Worm (Caenorhabditis elegans) whole organism, mixed stage, embryonic: ENCODE data around the gene srt-27.

Experiments
- M03D4.4 ChIP-seq: sonication (generic microtip); optimal IDR thresholded peaks from 2 replicates; lab custom pipeline; 2017; ENCODE audit warnings: mild to moderate bottlenecking, missing genetic modification characterization, missing compliant biosample characterization
- blmp-1 ChIP-seq: fragments of 150-350 bp; optimal IDR thresholded peaks from 2 replicates; lab custom pipeline; 2014; ENCODE audit warnings: missing biosample characterization, missing genetic modification characterization
- ceh-39 ChIP-seq: fragments of 150-350 bp; optimal IDR thresholded peaks from 2 replicates; lab custom pipeline; 2014; ENCODE audit warnings: missing biosample characterization, missing genetic modification characterization
- ceh-43 ChIP-seq: fragments of 200-800 bp; sonication (Bioruptor generic); optimal IDR thresholded peaks from 2 replicates; lab custom pipeline; 2018; ENCODE audit warnings: mild to moderate bottlenecking, missing genetic modification characterization, moderate library complexity, missing compliant biosample characterization
- ceh-83 ChIP-seq: fragments of 200-800 bp; sonication (Bioruptor generic); optimal IDR thresholded peaks from 2 replicates; lab custom pipeline; 2018; ENCODE audit warnings: mild to moderate bottlenecking, missing genetic modification characterization, missing compliant biosample characterization
- ces-1 ChIP-seq: fragments of 150-350 bp; optimal IDR thresholded peaks from 2 replicates; lab custom pipeline; 2014; ENCODE audit warnings: missing biosample characterization, missing genetic modification reagents, missing genetic modification characterization
- cnd-1 ChIP-seq: fragments of 200-800 bp; sonication (Bioruptor generic); optimal IDR thresholded peaks from 2 replicates; lab custom pipeline; 2018; ENCODE audit warnings: mild to moderate bottlenecking, missing genetic modification characterization, missing compliant biosample characterization
- drap-1 ChIP-seq: fragments of 200-800 bp; sonication (Bioruptor generic); optimal IDR thresholded peaks from 3 replicates; lab custom pipeline; 2018; ENCODE audit warnings: mild to moderate bottlenecking, missing genetic modification characterization, missing compliant biosample characterization
- elt-1 ChIP-seq: sonication (generic microtip); optimal IDR thresholded peaks from 2 replicates; lab custom pipeline; 2017; ENCODE audit warnings: missing genetic modification characterization, mild to moderate bottlenecking, missing compliant biosample characterization, antibody characterized with exemption, moderate library complexity, borderline replicate concordance; ENCODE audit not compliant: insufficient read depth
- flh-1 ChIP-seq: fragments of 200-800 bp; sonication (Bioruptor generic); optimal IDR thresholded peaks from 2 replicates; lab custom pipeline; 2018; ENCODE audit warnings: mild to moderate bottlenecking, missing genetic modification characterization, moderate library complexity, missing compliant biosample characterization
- ham-2 ChIP-seq: fragments of 200-800 bp; sonication (Bioruptor generic); optimal IDR thresholded peaks from 2 replicates; lab custom pipeline; 2018; ENCODE audit warnings: mild to moderate bottlenecking, missing genetic modification characterization, missing compliant biosample characterization
- hlh-1 ChIP-seq: fragments of 150-350 bp; optimal IDR thresholded peaks from 2 replicates; lab custom pipeline; 2014; ENCODE audit warnings: missing biosample characterization, missing genetic modification reagents, missing genetic modification characterization
- lin-32 ChIP-seq: fragments of 200-800 bp; sonication (Bioruptor generic); optimal IDR thresholded peaks from 2 replicates; lab custom pipeline; 2018; ENCODE audit warnings: mild to moderate bottlenecking, missing genetic modification characterization, missing compliant biosample characterization
- lsy-2 ChIP-seq: fragments of 150-350 bp; optimal IDR thresholded peaks from 2 replicates; lab custom pipeline; 2014; ENCODE audit warnings: missing biosample characterization, missing genetic modification characterization
- mab-5 ChIP-seq: fragments of 150-350 bp; optimal IDR thresholded peaks from 2 replicates; lab custom pipeline; 2014; ENCODE audit warnings: missing biosample characterization, missing genetic modification characterization
- mep-1 ChIP-seq: fragments of 150-350 bp; optimal IDR thresholded peaks from 2 replicates; lab custom pipeline; 2017; ENCODE audit warnings: missing biosample characterization, missing genetic modification reagents, missing genetic modification characterization, inconsistent platforms
- mls-2 ChIP-seq: sonication (generic microtip); optimal IDR thresholded peaks from 2 replicates; lab custom pipeline; 2016; ENCODE audit warnings: mild to moderate bottlenecking, missing genetic modification characterization, moderate library complexity, missing compliant biosample characterization
- nhr-12 ChIP-seq: fragments of 150-350 bp; optimal IDR thresholded peaks from 2 replicates; lab custom pipeline; 2014; ENCODE audit warnings: missing biosample characterization, missing genetic modification characterization
- nhr-2 ChIP-seq: fragments of 150-350 bp; optimal IDR thresholded peaks from 2 replicates; lab custom pipeline; 2014; ENCODE audit warnings: missing biosample characterization, missing genetic modification characterization
- nhr-237 ChIP-seq: fragments of 150-350 bp; optimal IDR thresholded peaks from 2 replicates; lab custom pipeline; 2014; ENCODE audit warnings: missing biosample characterization, missing genetic modification characterization
- nhr-28 ChIP-seq: fragments of 150-350 bp; optimal IDR thresholded peaks from 2 replicates; lab custom pipeline; 2014; ENCODE audit warnings: missing biosample characterization, missing genetic modification characterization
- nhr-76 ChIP-seq: sonication (generic microtip); optimal IDR thresholded peaks from 2 replicates; lab custom pipeline; 2017; ENCODE audit warnings: missing biosample characterization, missing genetic modification characterization
- pha-4 ChIP-seq: fragments of 150-350 bp; optimal IDR thresholded peaks from 2 replicates; lab custom pipeline; 2018; ENCODE audit warnings: missing biosample characterization, missing genetic modification reagents, missing genetic modification characterization
- sem-2 ChIP-seq: fragments of 200-800 bp; sonication (Bioruptor generic); optimal IDR thresholded peaks from 2 replicates; lab custom pipeline; 2018; ENCODE audit warnings: mild to moderate bottlenecking, missing genetic modification characterization, missing compliant biosample characterization
- snpc-4 ChIP-seq: fragments of 150-350 bp; optimal IDR thresholded peaks from 2 replicates; lab custom pipeline; 2014; ENCODE audit warnings: missing biosample characterization, missing genetic modification characterization
- sptf-1 ChIP-seq: sonication (generic microtip); optimal IDR thresholded peaks from 2 replicates; lab custom pipeline; 2017; ENCODE audit warnings: mild to moderate bottlenecking, missing genetic modification characterization, moderate library complexity, missing compliant biosample characterization
- tbx-8 ChIP-seq: fragments of 200-800 bp; sonication (Bioruptor generic); optimal IDR thresholded peaks from 2 replicates; lab custom pipeline; 2018; ENCODE audit warnings: mild to moderate bottlenecking, missing genetic modification characterization, moderate library complexity, missing compliant biosample characterization
- unc-120 ChIP-seq: sonication (generic microtip); optimal IDR thresholded peaks from 2 replicates; lab custom pipeline; 2017; ENCODE audit warnings: missing genetic modification characterization, missing compliant biosample characterization; ENCODE audit not compliant: poor library complexity, severe bottlenecking
- unc-39 ChIP-seq: fragments of 150-350 bp; optimal IDR thresholded peaks from 2 replicates; lab custom pipeline; 2014; ENCODE audit warnings: missing biosample characterization, missing genetic modification characterization
- unc-62 ChIP-seq: fragments of 150-350 bp; optimal IDR thresholded peaks from 2 replicates; lab custom pipeline; 2014; ENCODE audit warnings: missing biosample characterization, missing genetic modification reagents, missing genetic modification characterization
- zip-8 ChIP-seq: fragments of 150-350 bp; optimal IDR thresholded peaks from 2 replicates; lab custom pipeline; 2014; ENCODE audit warnings: missing biosample characterization, missing genetic modification characterization
- ztf-11 ChIP-seq: fragments of 150-350 bp; optimal IDR thresholded peaks from 2 replicates; lab custom pipeline; 2014; ENCODE audit warnings: missing biosample characterization, missing genetic modification characterization

The srt-27 gene

DNA sequence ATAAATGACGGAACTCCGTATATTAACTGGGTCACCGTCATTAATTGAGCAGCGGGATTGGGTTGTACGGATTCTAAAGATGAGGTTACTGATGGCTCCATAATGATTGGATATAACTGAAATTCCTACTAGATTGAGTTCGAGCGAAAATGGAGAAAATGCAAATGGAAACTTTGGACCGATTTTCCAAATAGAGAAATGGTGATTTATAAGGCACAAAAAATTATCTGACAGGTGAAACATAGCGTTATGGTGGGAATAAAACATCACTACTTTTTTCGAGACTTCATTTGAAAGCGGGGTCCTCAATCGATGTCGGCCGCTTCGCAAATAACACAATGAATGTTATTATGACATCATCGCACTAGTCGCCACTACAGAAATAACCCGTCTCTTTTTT is 1.9 kb upstream of the srt-27 start, which contains the start of gene srg-60:
srg-60 (minus strand) TSS at position 101 of the 400 bp plus-strand sequence.
- TF ChIP-seq blmp-1 (tag; lab: Kevin White, UChicago) (no peak), flh-1 (GFP tag; lab: Kevin White, UChicago) (no peak), unc-62 (GFP tag; lab: Kevin White, UChicago) (no peak), tbx-8 (GFP tag; lab: Kevin White, UChicago) (no peak), pha-4 (no peak), nhr-76 (no peak)
- TF ChIP-seq, all 35 proteins: peak for 0

ce11 chrV:2718688-2719185 is 1.9 kb downstream of the srt-27 start, which contains the start of gene srt-29:
Gene srt-29 (minus strand): TSS chrV:2719135.
- no peak for TF ChIP-seq nhr-237 (tag; lab: Kevin White, UChicago)
- TF ChIP-seq pha-4: no peak
- no peak for TF ChIP-seq unc-120 (tag; lab: Kevin White, UChicago)
- TF ChIP-seq mab-5 (tag; lab: Kevin White, UChicago): no peak
- no peak for TF ChIP-seq nhr-12 (tag; lab: Kevin White, UChicago)
- no peak for TF ChIP-seq M03D4.4 (tag; lab: Kevin White, UChicago)
- TF ChIP-seq lin-32 (GFP tag; lab: Kevin White, UChicago): no peak
- no peak for TF ChIP-seq mls-2 (tag; lab: Kevin White, UChicago)
- TF ChIP-seq zip-8 (tag; lab: Kevin White, UChicago): no peak
- no peak for TF ChIP-seq nhr-2 (tag; lab: Kevin White, UChicago)
- TF ChIP-seq sem-2 (GFP tag; lab: Kevin White, UChicago): no peak
- TF ChIP-seq blmp-1 (tag; lab: Kevin White, UChicago): no peak
- TF ChIP-seq tbx-8 (GFP tag; lab: Kevin White, UChicago): no peak

- no peak for TF ChIP-seq sem-2 (GFP tag; lab: Kevin White, UChicago)
- no peak for TF ChIP-seq ztf-11
- TF ChIP-seq ceh-39: no peak
- TF ChIP-seq ceh-83: no peak
- no peak for TF ChIP-seq drap-1 (GFP tag; lab: Kevin White, UChicago)
- TF ChIP-seq blmp-1 (tag; lab: Kevin White, UChicago): no peak
- TF ChIP-seq tbx-8 (GFP tag; lab: Kevin White, UChicago): no peak
- no peak for TF ChIP-seq ham-2 (GFP tag; lab: Kevin White, UChicago)
- no peak for TF ChIP-seq snpc-4 (tag; lab: Kevin White, UChicago)
- TF ChIP-seq unc-39 (tag; lab: Kevin White, UChicago): no peak
- no peak for TF ChIP-seq nhr-28
- TF ChIP-seq nhr-12 (tag; lab: Kevin White, UChicago): no peak
- TF ChIP-seq zip-8 (tag; lab: Kevin White, UChicago): no peak
- TF ChIP-seq unc-120 (tag; lab: Kevin White, UChicago): no peak
- TF ChIP-seq M03D4.4 (tag; lab: Kevin White, UChicago): no peak
- no peak for TF ChIP-seq elt-1 (tag; lab: Kevin White, UChicago)
Measured at ce11 chrV:2716933-2717332, 3.7 kb downstream of the srt-27 start.

- TF ChIP-seq nhr-28: no peak
- TF ChIP-seq zip-8 (tag; lab: Kevin White, UChicago): peak; percentile 43
Measured at ce11 chrV:2713532-2713931, 7.1 kb downstream of the srt-27 start, which contains the start of gene srt-28. Gene srt-28 (minus strand): TSS chrV:2713632.

DNA sequence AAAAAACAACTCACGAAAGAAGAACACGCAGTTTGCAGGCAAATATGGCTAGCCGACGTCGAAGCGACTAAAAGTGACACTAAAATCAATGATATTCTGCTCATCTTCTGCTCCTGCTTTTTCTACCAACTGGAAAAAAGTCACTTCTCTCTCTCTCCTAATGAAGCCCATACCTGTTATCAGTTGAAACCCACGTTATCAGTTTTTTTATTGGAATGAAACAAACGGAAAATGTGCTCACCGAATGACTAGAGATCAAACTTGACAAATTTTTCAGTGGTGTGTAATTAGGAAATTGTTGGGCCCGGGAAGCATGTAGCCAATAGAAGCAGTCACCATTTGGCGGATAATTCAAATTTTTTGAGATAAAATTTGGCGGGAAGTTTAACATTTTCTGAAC is 9.2 kb downstream of the srt-27 start, which contains the start of gene C24B9.3:
C24B9.3 (minus strand) TSS at position 171 of the 400 bp plus-strand sequence.
- TF ChIP-seq mab-5 (tag; lab: Kevin White, UChicago): no peak
- no peak for TF ChIP-seq lsy-2
- TF ChIP-seq nhr-12 (tag; lab: Kevin White, UChicago): no peak

DNA sequence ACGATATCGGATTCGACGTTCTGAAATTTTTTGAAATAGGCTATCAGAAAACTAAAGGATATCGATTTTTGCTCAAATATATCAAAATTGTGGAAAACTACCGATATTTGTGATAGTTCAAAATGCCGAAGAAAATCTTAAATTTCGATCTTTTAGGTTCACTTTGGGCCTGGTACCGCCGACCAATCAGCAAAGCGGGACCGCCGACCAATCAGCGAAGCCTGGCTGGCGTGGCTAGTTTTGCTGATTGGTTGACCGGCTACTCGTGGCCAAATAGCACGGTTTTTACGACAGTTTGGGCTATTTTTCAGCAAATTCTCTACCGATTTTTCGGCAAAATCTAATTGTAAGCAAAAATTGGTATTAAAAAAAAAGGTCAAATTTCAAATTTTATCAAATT is 10.5 kb downstream of the srt-27 start:
- TF ChIP-seq ceh-39 (no peak), sem-2 (GFP tag; lab: Kevin White, UChicago) (no peak), hlh-1 (tag; lab: Kevin White, UChicago) (no peak), snpc-4 (tag; lab: Kevin White, UChicago) (no peak), unc-120 (tag; lab: Kevin White, UChicago) (no peak), zip-8 (tag; lab: Kevin White, UChicago) (no peak), ces-1 (GFP tag; lab: Kevin White, UChicago) (no peak), mep-1 (no peak), mab-5 (tag; lab: Kevin White, UChicago) (no peak), unc-62 (GFP tag; lab: Kevin White, UChicago) (no peak), mls-2 (tag; lab: Kevin White, UChicago) (no peak), lin-32 (GFP tag; lab: Kevin White, UChicago) (no peak), lsy-2 (no peak), nhr-2 (tag; lab: Kevin White, UChicago) (no peak), cnd-1 (tag; lab: Kevin White, UChicago) (no peak), nhr-76 (no peak), sptf-1 (tag; lab: Kevin White, UChicago) (no peak), ceh-43 (GFP tag; lab: Kevin White, UChicago) (no peak)
